Fruit fly (Drosophila melanogaster) whole organism, larva: ENCODE data around the gene CG17105.
A peak's percentile ranks its signal among the peaks of the same experiment; 100 is the strongest.

ENCODE experiments used
- noc ChIP-seq: fragments of 200-800 bp; sonication (Bioruptor generic); optimal IDR thresholded peaks from 3 replicates; lab custom pipeline; 2019; ENCODE audit warnings: missing biosample characterization, mild to moderate bottlenecking, missing genetic modification characterization, moderate library complexity

Gene CG17105

DNA sequence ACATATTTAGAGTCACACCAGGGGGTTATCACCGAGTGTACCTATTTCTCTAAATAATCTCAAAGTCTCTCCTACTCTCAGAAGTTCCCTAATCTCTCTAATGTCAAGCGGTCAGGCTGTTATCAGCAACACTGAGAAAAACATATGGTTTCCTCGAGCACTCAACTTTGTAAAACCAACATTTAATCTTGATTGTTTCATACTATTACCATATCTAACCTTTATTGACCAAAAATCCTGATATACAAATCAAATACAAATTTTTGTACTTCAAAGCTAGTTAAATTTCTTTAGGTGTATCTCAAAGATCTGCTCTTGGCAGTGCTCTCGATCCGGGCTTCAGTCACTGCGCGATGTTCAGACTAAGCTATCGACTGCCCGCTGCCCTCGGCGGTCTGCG lies 22.5 kb downstream of the CG17105 start, which contains the start of gene CG6415:
CG6415 (plus strand) TSS at position 341 of the 400 bp plus-strand sequence.
- peak; percentile 92 for TF ChIP-seq noc (tag; lab: Kevin White, UChicago)

DNA sequence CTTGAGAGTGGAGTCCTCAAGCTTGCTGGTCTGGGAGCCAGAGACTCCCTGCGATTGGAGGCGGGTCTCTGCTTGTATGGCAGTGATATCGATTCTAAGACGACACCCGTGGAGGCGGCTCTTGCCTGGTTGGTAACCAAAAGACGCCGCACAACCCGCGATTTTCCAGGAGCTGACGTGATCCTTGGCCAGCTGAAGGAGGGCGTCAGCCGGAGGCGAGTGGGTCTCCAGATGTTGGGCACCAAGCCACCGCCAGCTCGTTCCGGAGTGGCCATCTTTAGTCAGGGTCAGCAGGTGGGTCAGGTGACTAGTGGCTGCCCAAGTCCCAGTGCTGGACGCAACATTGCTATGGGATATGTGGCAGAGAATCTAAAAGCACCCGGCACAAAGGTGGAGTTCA lies 23.6 kb downstream of the CG17105 start:
- no peak for TF ChIP-seq noc (tag; lab: Kevin White, UChicago)

DNA sequence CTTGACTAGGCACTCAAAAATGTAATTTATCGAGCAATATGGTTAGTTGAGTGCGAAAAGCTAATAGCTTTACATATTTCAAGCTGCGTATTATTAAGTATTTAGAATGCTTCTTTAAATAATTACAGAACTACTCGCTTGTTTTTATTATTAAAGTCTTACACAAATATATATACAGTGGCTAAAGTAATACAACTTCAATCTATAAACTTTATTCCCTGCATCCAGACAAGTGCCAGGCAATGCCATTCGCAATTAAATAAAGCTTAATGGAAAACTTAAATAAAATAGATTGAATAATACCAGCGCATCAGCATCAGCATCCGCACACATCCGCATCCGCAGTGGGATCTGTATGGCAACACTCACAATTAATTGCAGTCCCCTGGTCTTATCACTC lies 25.4 kb downstream of the CG17105 start:
- TF ChIP-seq noc (tag; lab: Kevin White, UChicago) = no peak

DNA sequence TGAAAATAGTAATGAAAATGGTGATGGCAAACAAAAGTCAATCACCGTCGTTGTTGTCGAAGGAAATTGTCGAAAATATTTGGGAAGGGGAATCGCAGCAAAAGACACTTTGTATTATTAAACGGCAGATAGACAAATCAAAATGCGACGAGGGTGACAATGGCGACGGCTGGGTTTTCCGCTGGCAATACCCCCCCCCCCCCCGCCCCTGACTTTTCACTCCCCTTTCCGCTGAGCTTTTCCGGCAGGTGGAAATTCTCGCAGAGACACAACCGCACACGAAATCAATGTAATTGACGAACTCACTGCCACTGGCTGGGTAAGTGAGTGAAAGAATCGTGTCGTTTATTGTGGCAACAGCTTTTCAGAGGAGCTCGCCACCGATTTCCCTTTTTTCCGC lies 27.3 kb downstream of the CG17105 start:
- no peak for TF ChIP-seq noc (tag; lab: Kevin White, UChicago)

DNA sequence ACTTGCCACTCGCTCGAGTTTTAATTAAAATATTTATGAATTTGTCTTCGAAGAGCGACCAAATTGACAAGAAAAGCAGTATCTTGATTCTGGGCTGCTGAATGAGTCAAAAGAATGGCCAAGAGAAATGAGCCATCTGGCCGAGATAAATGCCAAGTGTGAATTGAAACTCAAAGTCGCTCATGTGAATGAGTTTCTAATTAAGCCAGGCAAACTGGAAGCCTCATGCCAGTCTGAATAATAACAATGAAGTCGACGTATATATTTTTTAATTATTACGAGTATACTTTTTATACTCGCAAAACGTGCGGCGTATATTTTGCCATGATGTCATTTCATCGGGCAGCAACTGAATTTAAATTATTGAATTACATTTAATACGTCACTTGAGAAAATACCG lies 28.5 kb downstream of the CG17105 start, which contains the start of gene Lip2:
Lip2 (minus strand) TSS at position 101 of the 400 bp plus-strand sequence.
- no peak for TF ChIP-seq noc (tag; lab: Kevin White, UChicago)

DNA sequence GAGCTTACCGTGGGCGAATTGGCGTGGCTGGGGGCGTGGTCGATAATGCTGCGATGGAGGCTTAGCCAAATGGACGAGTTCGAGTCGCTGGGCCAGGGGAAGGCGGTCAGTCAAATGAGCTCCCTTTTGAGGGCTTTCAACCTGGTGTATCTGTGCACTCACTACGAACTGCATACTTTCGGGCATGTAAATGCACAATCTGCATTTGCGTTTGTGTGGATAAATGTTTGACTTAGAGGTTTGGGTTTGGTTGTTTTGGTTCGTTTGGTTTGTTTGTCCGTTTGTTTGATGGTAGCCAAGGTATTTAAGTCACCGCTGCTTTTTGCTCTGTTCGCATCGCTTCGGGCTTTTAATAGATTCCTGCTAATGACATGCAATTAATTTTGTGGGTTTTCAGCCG lies 30.4 kb downstream of the CG17105 start:
- TF ChIP-seq noc (tag; lab: Kevin White, UChicago) = no peak

DNA sequence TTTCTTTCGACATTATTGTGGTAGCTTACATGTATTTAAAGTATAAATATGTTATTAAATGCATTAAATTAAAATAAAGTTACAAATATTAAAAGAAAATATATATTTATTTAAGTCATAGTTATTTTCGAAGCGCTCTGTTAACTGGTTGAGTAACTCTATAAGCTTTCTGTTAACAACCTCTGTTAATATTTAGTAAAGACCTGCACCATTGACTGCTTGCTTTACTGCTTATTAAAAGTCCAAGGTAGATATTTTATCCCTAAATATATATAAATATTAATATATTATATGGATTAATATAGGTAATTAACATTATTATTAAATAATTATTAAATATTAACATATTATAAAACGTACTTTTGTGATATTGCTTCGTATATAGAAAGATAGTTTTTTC lies 40.7 kb downstream of the CG17105 start:
- TF ChIP-seq noc (tag; lab: Kevin White, UChicago) = no peak

DNA sequence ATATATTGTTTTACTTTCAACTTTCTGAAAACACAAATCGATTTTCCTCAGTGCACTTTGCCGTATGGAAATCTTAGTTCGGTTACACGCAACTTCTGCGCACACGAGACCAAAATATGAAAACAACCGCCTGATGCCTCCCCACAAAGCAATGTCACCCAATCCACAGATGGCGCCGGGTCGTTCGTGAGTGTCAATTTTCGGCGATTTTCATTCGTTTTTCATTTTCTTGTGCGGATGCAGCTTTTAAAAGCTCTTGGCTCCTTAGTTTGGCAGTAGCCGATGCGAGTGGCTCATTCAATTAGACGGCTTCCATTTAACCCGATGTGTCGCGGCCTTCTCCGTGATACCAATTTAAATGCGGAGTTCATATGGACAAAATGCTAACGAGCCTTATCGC lies 43.1 kb downstream of the CG17105 start, which contains the start of gene CG6431:
CG6431 (plus strand) TSS at position 301 of the 400 bp plus-strand sequence.
- TF ChIP-seq noc (tag; lab: Kevin White, UChicago) = no peak

DNA sequence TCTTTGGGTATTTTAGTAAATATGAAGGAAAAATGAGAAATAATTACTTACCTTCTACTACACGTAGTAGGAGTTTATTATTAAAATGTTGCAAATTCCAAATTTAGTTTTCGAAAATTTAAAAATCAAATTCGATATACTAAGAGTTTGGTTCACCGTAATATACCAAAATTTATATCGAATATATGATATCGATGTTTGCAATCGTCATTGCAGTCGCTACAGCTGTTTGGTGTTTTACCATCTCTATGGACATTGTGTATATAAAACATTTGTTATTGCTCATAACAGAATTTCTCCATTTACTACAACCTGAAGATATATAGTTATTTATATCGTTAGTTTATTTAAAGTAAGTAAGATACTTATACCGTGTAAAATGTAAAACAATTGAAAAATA lies 47.9 kb downstream of the CG17105 start, which contains the start of gene CG6443:
CG6443 (plus strand) TSS at position 228 of the 400 bp plus-strand sequence.
- TF ChIP-seq noc (tag; lab: Kevin White, UChicago) = no peak

DNA sequence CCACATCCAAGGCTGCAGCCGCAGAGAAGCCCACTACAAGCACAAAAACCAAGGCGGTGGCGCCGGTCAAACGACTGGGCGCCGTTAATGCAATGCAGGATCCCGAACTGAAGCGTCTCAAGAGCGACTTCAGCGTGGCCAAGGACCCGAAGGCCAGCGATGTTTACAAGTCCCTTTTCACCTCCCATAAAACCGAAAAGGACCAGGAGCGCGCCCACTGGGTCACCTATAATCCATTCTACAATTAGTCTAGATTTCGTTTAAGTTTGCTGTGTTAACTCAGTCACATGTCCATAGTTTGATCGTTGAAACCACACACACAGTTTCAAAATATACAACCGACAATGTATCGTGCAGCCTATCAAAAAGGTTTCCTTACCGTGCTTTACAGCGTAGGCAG lies 49.1 kb downstream of the CG17105 start, which contains the start of gene CG17118:
CG17118 (plus strand) TSS at position 301 of the 400 bp plus-strand sequence.
- no peak for TF ChIP-seq noc (tag; lab: Kevin White, UChicago)
